Fruit fly (Drosophila melanogaster): ENCODE results near the gene CG31643.

The CG31643 gene

DNA sequence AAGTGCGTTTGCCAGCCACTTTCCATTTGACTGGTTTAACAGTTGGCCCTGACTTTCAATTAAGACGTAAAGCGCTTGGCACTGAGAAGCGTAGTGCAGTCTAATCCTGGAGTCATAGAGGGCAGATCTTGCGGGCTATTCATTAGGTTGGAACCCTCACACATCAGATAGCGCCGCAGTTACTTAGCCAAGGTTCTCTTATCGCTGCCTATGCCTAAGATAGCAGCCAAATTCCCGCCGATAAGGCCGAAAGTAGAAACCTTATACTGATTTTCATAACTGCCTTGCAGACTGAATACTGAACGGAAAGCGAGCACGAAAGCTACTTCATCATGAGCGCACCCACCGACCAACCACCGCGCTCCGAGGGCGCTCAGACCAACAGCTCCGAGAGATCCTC lies 34.2 kb downstream of the CG31643 start:
- TF ChIP-seq CG15710 (tag; optimal IDR thresholded peaks at IDR 0.05) (no peak), CG4496 (GFP tag; IDR thresholded peaks at IDR 0.05) (no peak), CG17806 (tag; optimal IDR thresholded peaks at IDR 0.05) (no peak), rn (GFP tag; IDR thresholded peaks at IDR 0.05) (no peak), CG13204 (GFP tag; optimal IDR thresholded peaks at IDR 0.05) (no peak), gl (tag; optimal IDR thresholded peaks at IDR 0.05) (no peak), CG8301 (tag; optimal IDR thresholded peaks at IDR 0.05) (no peak)

DNA sequence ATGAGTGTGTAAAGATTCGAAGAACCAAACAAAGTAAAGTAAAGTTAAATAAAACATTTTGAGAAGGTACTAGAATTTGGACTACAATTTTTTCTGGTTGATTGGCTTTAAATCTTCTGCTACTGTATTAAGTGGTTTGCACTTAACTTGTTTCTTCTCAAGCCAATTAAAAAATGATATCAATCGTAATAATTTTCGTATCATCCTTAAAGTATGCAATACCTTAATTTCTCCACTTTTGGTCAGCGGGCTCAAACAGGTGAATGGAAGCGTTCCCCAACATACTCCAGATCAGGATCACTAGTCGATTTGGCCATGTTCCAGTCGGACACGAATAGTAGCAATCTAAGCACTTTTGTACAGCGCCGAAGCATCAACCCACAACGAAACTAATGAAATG lies 36.0 kb downstream of the CG31643 start:
- no peak for TF ChIP-seq D1 (tag; optimal IDR thresholded peaks at IDR 0.05)
- TF ChIP-seq Pif1A (GFP tag; optimal IDR thresholded peaks at IDR 0.05): no peak
- TF ChIP-seq CG34367 (tag; optimal IDR thresholded peaks at IDR 0.05): no peak
- no peak for TF ChIP-seq CG14655 (GFP tag; optimal IDR thresholded peaks at IDR 0.05)
- TF ChIP-seq CG4496 (GFP tag; IDR thresholded peaks at IDR 0.05): no peak
- no peak for TF ChIP-seq Snoo (tag; optimal IDR thresholded peaks at IDR 0.05)

DNA sequence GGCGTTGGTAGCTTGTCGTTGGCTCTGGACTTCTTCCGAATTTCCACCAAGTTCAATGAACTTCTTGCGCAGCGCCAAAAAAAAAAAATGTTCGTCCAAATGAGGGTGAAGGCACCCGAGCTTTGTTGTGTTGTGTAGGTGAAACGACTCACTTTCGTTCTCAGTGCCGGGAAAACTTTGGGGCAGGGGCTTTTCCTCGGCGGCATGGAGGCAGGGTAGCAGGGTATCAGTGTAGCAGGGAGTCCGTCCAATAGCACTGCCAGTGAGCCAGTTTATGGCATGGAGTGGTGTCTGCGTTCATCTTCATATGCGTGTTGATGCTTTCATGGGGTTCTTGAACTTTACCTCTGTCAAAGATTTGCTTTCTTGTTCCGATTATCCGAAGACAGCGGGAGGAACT lies 36.4 kb downstream of the CG31643 start:
- no peak for TF ChIP-seq fd96Ca (GFP tag; IDR thresholded peaks at IDR 0.05)
- TF ChIP-seq EcR (GFP tag; optimal IDR thresholded peaks at IDR 0.05): peak; percentile 4
- no peak for TF ChIP-seq CG8301 (tag; optimal IDR thresholded peaks at IDR 0.05)
- TF ChIP-seq gl (tag; optimal IDR thresholded peaks at IDR 0.05): no peak
- TF ChIP-seq CG12605 (GFP tag; IDR thresholded peaks at IDR 0.05): no peak
- no peak for TF ChIP-seq CG17806 (tag; optimal IDR thresholded peaks at IDR 0.05)
- TF ChIP-seq CG9948 (tag; optimal IDR thresholded peaks at IDR 0.05): no peak

DNA sequence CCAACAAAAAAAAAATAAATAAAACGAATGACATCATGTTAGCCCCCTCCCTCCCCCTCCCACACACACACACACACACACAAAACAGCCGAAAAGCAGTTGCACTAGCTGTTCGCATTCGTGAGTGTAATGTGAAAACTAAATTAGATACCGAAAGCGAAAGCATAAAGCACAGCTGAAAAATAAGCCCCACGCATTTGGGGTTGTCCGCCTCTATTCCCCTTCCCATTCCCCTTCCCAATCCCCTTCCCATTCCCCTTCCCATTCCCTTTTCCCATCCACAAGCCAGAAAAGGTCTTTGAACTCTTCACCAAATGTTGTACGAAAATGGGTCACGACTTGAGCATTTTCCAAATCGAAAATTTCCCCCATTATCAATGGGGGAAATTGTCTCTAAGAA lies 37.4 kb downstream of the CG31643 start:
- TF ChIP-seq Snoo (tag; optimal IDR thresholded peaks at IDR 0.05): no peak
- TF ChIP-seq CG9948 (tag; optimal IDR thresholded peaks at IDR 0.05): no peak
- no peak for TF ChIP-seq CG8301 (tag; optimal IDR thresholded peaks at IDR 0.05)
- TF ChIP-seq CG13204 (GFP tag; optimal IDR thresholded peaks at IDR 0.05): no peak
- TF ChIP-seq D1 (tag; optimal IDR thresholded peaks at IDR 0.05): no peak
- TF ChIP-seq EcR (GFP tag; optimal IDR thresholded peaks at IDR 0.05): no peak
- no peak for TF ChIP-seq CG32121 (GFP tag; IDR thresholded peaks at IDR 0.05)
- TF ChIP-seq CG14655 (GFP tag; optimal IDR thresholded peaks at IDR 0.05): no peak
- no peak for TF ChIP-seq CG15710 (tag; optimal IDR thresholded peaks at IDR 0.05)
- no peak for TF ChIP-seq CG10348 (GFP tag; IDR thresholded peaks at IDR 0.05)

DNA sequence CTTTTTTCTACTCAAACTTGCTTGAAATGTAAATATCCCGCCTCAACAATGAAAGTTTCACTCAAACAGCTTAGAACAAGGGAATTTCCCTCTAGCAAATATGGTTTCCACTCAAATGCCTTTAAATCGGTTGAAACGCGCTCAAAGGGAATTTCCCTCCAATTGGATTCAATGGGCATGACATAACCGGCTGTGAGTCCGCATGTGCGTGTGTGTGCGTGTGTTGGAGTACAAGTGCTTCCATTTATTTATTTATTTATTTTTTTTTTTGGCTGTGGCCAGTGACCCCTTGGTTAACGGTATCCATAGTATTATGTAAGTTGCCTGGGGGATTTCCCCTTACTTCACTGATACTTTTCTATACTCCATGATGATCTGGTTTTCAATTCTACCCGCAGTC lies 38.2 kb downstream of the CG31643 start:
- TF ChIP-seq CG9948 (tag; optimal IDR thresholded peaks at IDR 0.05) (no peak), Pif1B (GFP tag; optimal IDR thresholded peaks at IDR 0.05) (no peak), CG8301 (tag; optimal IDR thresholded peaks at IDR 0.05) (no peak), CG13204 (GFP tag; optimal IDR thresholded peaks at IDR 0.05) (no peak), CG4496 (GFP tag; IDR thresholded peaks at IDR 0.05) (no peak), CG34367 (tag; optimal IDR thresholded peaks at IDR 0.05) (no peak), EcR (GFP tag; optimal IDR thresholded peaks at IDR 0.05) (no peak), gl (tag; optimal IDR thresholded peaks at IDR 0.05) (no peak), CG17806 (tag; optimal IDR thresholded peaks at IDR 0.05) (no peak), CG32121 (GFP tag; IDR thresholded peaks at IDR 0.05) (no peak), fd96Ca (GFP tag; IDR thresholded peaks at IDR 0.05) (no peak), Pif1A (GFP tag; optimal IDR thresholded peaks at IDR 0.05) (no peak), CG15710 (tag; optimal IDR thresholded peaks at IDR 0.05) (no peak), D1 (tag; optimal IDR thresholded peaks at IDR 0.05) (no peak), CG12605 (GFP tag; IDR thresholded peaks at IDR 0.05) (no peak), Ets98B (GFP tag; IDR thresholded peaks at IDR 0.05) (no peak), CG10348 (GFP tag; IDR thresholded peaks at IDR 0.05) (no peak), Snoo (tag; optimal IDR thresholded peaks at IDR 0.05) (no peak), CG8159 (tag; optimal IDR thresholded peaks at IDR 0.05) (no peak)

DNA sequence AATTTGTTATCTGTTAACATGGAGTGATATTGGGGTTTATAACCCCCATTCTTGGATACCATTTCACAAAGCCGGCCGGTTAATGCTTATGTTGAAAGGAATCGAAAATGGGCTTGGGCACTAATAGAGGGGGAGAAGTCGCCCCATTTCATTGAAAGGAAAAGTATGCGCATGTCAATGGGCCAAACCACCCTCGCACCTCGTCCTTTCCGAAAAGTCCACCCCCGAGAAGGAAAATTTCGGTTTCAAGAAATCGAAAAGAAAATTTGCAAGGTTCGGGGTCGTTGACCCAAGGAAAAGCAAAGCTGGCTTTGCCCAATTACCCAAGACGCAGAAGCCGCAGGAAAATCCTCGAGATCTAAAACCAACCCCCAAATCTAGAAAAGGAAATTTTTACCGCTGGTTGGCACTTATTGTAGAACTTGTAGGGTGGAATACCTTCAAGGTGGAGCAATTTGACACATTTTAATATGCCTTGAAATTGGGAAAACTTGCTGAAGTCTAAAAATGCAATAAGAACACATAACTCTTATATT lies 39.0 kb downstream of the CG31643 start:
- TF ChIP-seq CG14655 (GFP tag; optimal IDR thresholded peaks at IDR 0.05): no peak
- TF ChIP-seq CG9948 (tag; optimal IDR thresholded peaks at IDR 0.05): no peak
- TF ChIP-seq CG32121 (GFP tag; IDR thresholded peaks at IDR 0.05): no peak
- TF ChIP-seq Pif1B (GFP tag; optimal IDR thresholded peaks at IDR 0.05): no peak
- no peak for TF ChIP-seq CG8301 (tag; optimal IDR thresholded peaks at IDR 0.05)
- no peak for TF ChIP-seq CG34367 (tag; optimal IDR thresholded peaks at IDR 0.05)
- TF ChIP-seq CG15710 (tag; optimal IDR thresholded peaks at IDR 0.05): no peak
- TF ChIP-seq Ets98B (GFP tag; IDR thresholded peaks at IDR 0.05): no peak
- TF ChIP-seq gl (tag; optimal IDR thresholded peaks at IDR 0.05): no peak

DNA sequence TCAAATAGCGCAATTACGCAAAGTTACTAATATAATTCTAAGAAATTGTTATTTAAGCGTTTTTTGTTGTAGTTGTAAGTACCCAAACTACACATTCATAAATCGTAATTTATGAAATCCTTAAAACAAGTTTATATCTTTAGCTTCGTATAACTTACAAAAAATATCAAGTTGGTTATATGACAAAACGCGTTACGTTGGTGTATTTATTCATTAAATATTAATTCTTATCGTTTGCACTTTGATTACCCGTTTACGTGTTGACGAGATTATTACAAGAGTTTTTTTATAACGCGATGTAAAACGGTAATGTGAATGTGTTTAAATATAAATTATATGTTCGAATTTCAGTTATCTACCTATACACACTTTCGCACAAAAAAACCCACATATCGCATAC lies 39.7 kb downstream of the CG31643 start:
- TF ChIP-seq CG4496 (GFP tag; IDR thresholded peaks at IDR 0.05) (no peak), CG32121 (GFP tag; IDR thresholded peaks at IDR 0.05) (no peak)
